Worm (Caenorhabditis elegans): ENCODE measurements around the gene agt-2.

The agt-2 gene

DNA sequence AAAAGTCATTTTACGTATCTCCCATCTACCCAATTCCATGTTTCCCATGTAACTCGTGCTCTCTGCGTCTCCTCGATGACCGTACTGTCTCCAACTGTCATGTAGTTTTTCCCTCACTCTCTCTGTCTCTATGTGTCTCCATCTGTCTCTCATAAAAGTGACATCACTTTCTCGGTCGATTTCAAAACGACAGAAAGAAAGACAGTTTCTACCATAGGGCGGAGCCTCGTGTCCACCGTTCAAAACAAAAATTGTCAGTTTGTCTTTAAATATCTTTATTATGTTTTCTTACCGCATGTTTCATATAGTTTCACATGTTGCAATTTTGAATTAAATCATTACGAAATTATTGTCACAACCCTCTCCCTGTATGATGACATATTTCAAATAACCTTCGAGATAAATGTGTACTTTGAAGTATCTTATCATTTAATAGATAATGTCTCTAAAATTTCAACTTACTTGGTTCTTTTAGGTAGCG is 43.4 kb downstream of the agt-2 start:
- no peak for TF ChIP-seq unc-62 (GFP tag; optimal IDR thresholded peaks at IDR 0.05)

- TF ChIP-seq unc-62 (GFP tag; optimal IDR thresholded peaks at IDR 0.05): no peak
Observed at ce11 chrII:5328912-5329311, 44.7 kb downstream of the agt-2 start.

DNA sequence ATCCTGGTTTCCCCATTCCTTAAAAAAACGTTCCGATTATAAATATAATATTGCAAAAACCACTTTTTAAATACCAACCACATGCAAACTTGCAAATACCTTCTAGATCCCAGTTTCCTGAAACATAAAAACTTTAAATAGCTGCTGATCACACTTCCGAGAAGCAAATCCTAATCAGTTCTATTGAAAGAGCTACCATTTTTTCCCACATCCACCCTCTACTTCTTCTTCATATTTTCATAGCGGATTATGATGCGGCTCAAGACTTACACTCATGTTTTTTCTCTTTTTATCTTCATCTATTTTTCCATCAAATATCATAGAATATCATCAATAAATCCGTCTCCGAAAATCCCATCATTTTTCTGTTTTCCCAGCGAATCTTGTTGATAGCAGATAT is 46.7 kb downstream of the agt-2 start:
- TF ChIP-seq unc-62 (GFP tag; optimal IDR thresholded peaks at IDR 0.05): no peak

ce11 chrII:5326024-5326627 is 47.5 kb downstream of the agt-2 start:
- no peak for TF ChIP-seq unc-62 (GFP tag; optimal IDR thresholded peaks at IDR 0.05)

ce11 chrII:5324653-5325052 is 49.0 kb downstream of the agt-2 start:
- TF ChIP-seq unc-62 (GFP tag; optimal IDR thresholded peaks at IDR 0.05): no peak

ce11 chrII:5323773-5324172 is 49.9 kb downstream of the agt-2 start:
- TF ChIP-seq unc-62 (GFP tag; optimal IDR thresholded peaks at IDR 0.05): no peak

DNA sequence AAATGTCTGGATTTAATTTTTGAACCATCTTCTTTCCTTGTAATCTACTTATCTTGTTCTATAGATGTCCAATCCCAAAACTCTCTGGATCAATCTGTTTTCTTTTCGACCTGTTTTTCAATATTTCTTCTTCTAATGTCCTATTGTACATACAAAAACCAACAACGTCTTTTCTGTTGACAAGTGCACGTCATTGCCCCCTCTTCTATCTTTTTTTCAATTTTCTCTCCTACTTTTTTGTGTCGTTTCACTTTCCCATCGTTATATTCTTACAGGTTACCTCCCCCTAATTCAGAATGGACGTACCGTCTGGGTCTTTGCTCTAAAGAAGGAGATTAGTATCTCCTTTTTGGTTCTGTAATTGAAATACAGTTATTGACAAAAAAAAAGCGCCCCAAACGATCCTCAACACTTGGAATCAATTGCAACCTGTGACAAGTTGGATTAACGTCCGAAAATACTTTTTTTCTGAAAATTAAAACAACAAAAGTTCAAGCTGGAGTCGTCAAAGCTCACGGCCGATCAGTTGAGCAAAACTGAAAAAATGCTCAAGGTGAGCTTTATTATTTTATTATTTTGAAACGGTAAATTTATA is 50.8 kb downstream of the agt-2 start, which contains the start of gene vhp-1:
TSS of gene vhp-1 (plus strand) at position 545 of the 595 bp plus-strand sequence.
- no peak for TF ChIP-seq unc-62 (GFP tag; optimal IDR thresholded peaks at IDR 0.05)
